Worm (Caenorhabditis elegans): ENCODE measurements around the gene T01E8.1.
"Not testable (repeated sequence)": the region's sequence is repeated elsewhere in the genome, so short reads cannot be mapped to it uniquely, and the experiment has no call there.

The T01E8.1 gene

DNA sequence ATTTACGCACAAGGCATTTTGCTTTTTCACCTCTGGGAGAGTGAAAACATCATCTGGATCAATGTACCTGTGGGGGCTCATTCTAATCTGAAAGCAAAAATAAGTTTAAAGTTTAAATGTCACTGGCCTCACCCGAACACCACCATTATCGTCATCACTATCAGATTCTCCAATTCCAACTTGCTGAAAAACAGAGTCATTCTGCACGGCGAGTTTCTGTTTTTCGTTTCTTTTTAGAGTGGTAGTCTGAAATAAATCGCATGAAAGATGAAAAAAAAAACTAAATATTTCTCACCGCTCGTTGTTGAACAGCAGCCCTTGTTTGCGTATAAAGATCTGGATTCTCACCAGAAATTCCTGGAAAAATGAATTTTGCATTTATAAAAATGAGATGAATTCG is 40.6 kb downstream of the T01E8.1 start:
- TF ChIP-seq dsc-1 (tag; optimal IDR thresholded peaks at IDR 0.05) (no peak), efl-1 (optimal IDR thresholded peaks at IDR 0.05) (no peak), efl-1 (GFP tag; optimal IDR thresholded peaks at IDR 0.05 in 1 of 2) (peak in 1 of 2 experiments; percentile 30)

ce11 chrII:10247594-10248283 is 41.2 kb downstream of the T01E8.1 start, which contains the start of gene nrde-2:
Gene nrde-2, minus strand, starts transcription at chrII:10247638.
- TF ChIP-seq isw-1 (GFP tag; IDR thresholded peaks at IDR 0.05) = 0 out of 2 replicates have a peak, but pooled peaks have one; percentile 3
- TF ChIP-seq unc-98 (GFP tag; IDR thresholded peaks at IDR 0.05) = 0 out of 2 replicates have a peak, but pooled peaks have one; percentile 52
- peak; percentile 57 for TF ChIP-seq rnt-1 (tag; optimal IDR thresholded peaks at IDR 0.05)
- TF ChIP-seq efl-1 (optimal IDR thresholded peaks at IDR 0.05) = peak in 1 of 2 experiments; percentile 13
- not testable (repeated sequence) for TF ChIP-seq efl-1 (GFP tag; optimal IDR thresholded peaks at IDR 0.05 in 1 of 2)

DNA sequence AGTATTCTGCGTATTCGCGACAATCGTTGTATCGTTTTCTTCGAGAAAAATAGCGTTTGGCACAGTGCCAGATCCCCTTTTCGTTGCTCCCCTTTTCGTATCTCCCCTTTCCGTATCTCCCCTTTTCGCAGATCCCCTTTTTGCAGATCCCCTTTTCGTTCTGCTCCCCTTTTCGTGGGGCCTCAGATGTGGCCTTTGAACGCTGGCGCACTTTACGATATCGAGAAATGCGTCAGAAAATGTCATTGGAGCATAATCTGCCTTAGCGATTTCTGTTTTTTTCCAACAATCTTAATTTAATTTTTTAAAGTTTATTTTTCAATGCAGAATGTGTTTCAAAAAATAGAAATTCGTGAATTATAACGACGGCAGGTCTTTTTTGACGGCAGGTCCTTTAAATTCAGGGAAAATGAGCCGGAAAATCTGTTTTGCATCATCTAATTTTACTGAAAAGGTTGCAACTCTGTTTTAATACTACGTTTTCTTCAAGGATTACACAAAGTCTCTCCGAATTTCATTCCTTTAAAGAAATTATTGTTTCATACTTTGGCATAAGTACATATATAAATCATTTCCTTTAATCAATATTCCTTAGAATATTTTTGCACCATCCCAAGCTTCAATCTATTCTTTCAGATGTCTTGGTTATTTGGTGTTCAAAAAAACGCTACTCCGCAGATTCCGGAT is 42.0 kb downstream of the T01E8.1 start, which contains the start of gene atad-3:
Gene atad-3 (plus strand): TSS at position 637 of the 687 bp plus-strand sequence.
- TF ChIP-seq C16A3.4 (tag; optimal IDR thresholded peaks at IDR 0.05) = peak; percentile 76
- TF ChIP-seq nhr-90 (tag; optimal IDR thresholded peaks at IDR 0.05; ENCODE audit: poor library complexity) = peak; percentile 93
- no peak for TF ChIP-seq ces-1 (GFP tag; optimal IDR thresholded peaks at IDR 0.05)
- no peak for TF ChIP-seq nhr-28 (tag; optimal IDR thresholded peaks at IDR 0.05)
- TF ChIP-seq mef-2 (tag; optimal IDR thresholded peaks at IDR 0.05) = no peak
- peak; percentile 59 for TF ChIP-seq ztf-4 (tag; optimal IDR thresholded peaks at IDR 0.05)
- TF ChIP-seq xbp-1 (tag; optimal IDR thresholded peaks at IDR 0.05) = peak; percentile 88
- TF ChIP-seq nhr-84 (tag; optimal IDR thresholded peaks at IDR 0.05) = no peak
- peak; percentile 58 for TF ChIP-seq zip-4 (GFP tag; optimal IDR thresholded peaks at IDR 0.05)
- peak; percentile 83 for TF ChIP-seq egl-13 (tag; optimal IDR thresholded peaks at IDR 0.05)
- peak; percentile 74 for TF ChIP-seq irx-1 (tag; optimal IDR thresholded peaks at IDR 0.05)
- peak; percentile 89 to 90 for TF ChIP-seq lsy-2 (tag; optimal IDR thresholded peaks at IDR 0.05)
- TF ChIP-seq C34B4.2 (tag; optimal IDR thresholded peaks at IDR 0.05) = no peak
- peak; percentile 87 for TF ChIP-seq nhr-85 (tag)
- TF ChIP-seq efl-3 (GFP tag; optimal IDR thresholded peaks at IDR 0.05) = no peak
- TF ChIP-seq pqm-1 (tag; optimal IDR thresholded peaks at IDR 0.05) = no peak
- TF ChIP-seq isw-1 (GFP tag; IDR thresholded peaks at IDR 0.05) = peak; percentile 97
- TF ChIP-seq Y116A8C.19 (tag; optimal IDR thresholded peaks at IDR 0.05; ENCODE audit: borderline replicate concordance) = no peak
- no peak for TF ChIP-seq hpl-2 (GFP tag; optimal IDR thresholded peaks at IDR 0.05)
- peak; percentile 83 for TF ChIP-seq pax-3 (tag; optimal IDR thresholded peaks at IDR 0.05)
- TF ChIP-seq nhr-19 (GFP tag; conservative IDR thresholded peaks at IDR 0.05) = peak; percentile 95
- TF ChIP-seq aha-1 (tag; optimal IDR thresholded peaks at IDR 0.05) = peak; percentile 57
- peak; percentile 83 for TF ChIP-seq ceh-88 (GFP tag; IDR thresholded peaks at IDR 0.05)
- TF ChIP-seq unc-30 (tag; optimal IDR thresholded peaks at IDR 0.05) = no peak
- TF ChIP-seq mep-1 (tag; optimal IDR thresholded peaks at IDR 0.05) = peak; percentile 88
- TF ChIP-seq dsc-1 (tag; optimal IDR thresholded peaks at IDR 0.05) = peak; percentile 83
- TF ChIP-seq ceh-90 (tag; optimal IDR thresholded peaks at IDR 0.05) = no peak
- TF ChIP-seq skn-1 (tag; optimal IDR thresholded peaks at IDR 0.05) = peak; percentile 81
- TF ChIP-seq sup-37 (GFP tag; optimal IDR thresholded peaks at IDR 0.05) = no peak
- TF ChIP-seq tbx-2 (tag; optimal IDR thresholded peaks at IDR 0.05) = peak; percentile 91
- TF ChIP-seq ceh-82 (tag; optimal IDR thresholded peaks at IDR 0.05) = peak; percentile 87 to 95 (median 90)
- TF ChIP-seq elt-2 (tag; optimal IDR thresholded peaks at IDR 0.05) = peak; percentile 29
- peak; percentile 90 for TF ChIP-seq lir-3 (tag; optimal IDR thresholded peaks at IDR 0.05; ENCODE audit: poor library complexity)
- TF ChIP-seq nhr-11 (tag; optimal IDR thresholded peaks at IDR 0.05) = peak; percentile 84
- TF ChIP-seq fos-1 (tag; optimal IDR thresholded peaks at IDR 0.05) = peak; percentile 69
- TF ChIP-seq snpc-4 (tag; optimal IDR thresholded peaks at IDR 0.05) = peak; percentile 67
- TF ChIP-seq nhr-77 (tag; optimal IDR thresholded peaks at IDR 0.05) = peak; percentile 83
- TF ChIP-seq jun-1 (tag; optimal IDR thresholded peaks at IDR 0.05) = peak; percentile 65
- no peak for TF ChIP-seq nhr-76 (tag; optimal IDR thresholded peaks at IDR 0.05)
- peak; percentile 85 for TF ChIP-seq grh-1 (GFP tag; IDR thresholded peaks at IDR 0.05)
- peak; percentile 76 for TF ChIP-seq aly-2 (tag; optimal IDR thresholded peaks at IDR 0.05)
- peak; percentile 90 for TF ChIP-seq unc-86 (tag; optimal IDR thresholded peaks at IDR 0.05)
- peak; percentile 97 for TF ChIP-seq unc-98 (GFP tag; IDR thresholded peaks at IDR 0.05)
- peak; percentile 95 for TF ChIP-seq nhr-71 (tag; optimal IDR thresholded peaks at IDR 0.05)

Data from whole organism, L1 larva.